Worm (Caenorhabditis elegans) whole organism, mixed stage, embryonic: ENCODE data around the gene umps-1.

ENCODE experiments used
- cnd-1 ChIP-seq: fragments of 200-800 bp; sonication (Bioruptor generic); optimal IDR thresholded peaks from 2 replicates; lab custom pipeline; 2018; ENCODE audit warnings: mild to moderate bottlenecking, missing genetic modification characterization, missing compliant biosample characterization
- elt-1 ChIP-seq: sonication (generic microtip); optimal IDR thresholded peaks from 2 replicates; lab custom pipeline; 2017; ENCODE audit warnings: missing genetic modification characterization, mild to moderate bottlenecking, missing compliant biosample characterization, antibody characterized with exemption, moderate library complexity, borderline replicate concordance; ENCODE audit not compliant: insufficient read depth
- elt-3 ChIP-seq: fragments of 150-350 bp; optimal IDR thresholded peaks from 2 replicates; lab custom pipeline; 2014; ENCODE audit warnings: missing biosample characterization, missing genetic modification characterization
- lsy-2 ChIP-seq: fragments of 150-350 bp; optimal IDR thresholded peaks from 2 replicates; lab custom pipeline; 2014; ENCODE audit warnings: missing biosample characterization, missing genetic modification characterization
- nhr-12 ChIP-seq: fragments of 150-350 bp; optimal IDR thresholded peaks from 2 replicates; lab custom pipeline; 2014; ENCODE audit warnings: missing biosample characterization, missing genetic modification characterization
- nhr-237 ChIP-seq: fragments of 150-350 bp; optimal IDR thresholded peaks from 2 replicates; lab custom pipeline; 2014; ENCODE audit warnings: missing biosample characterization, missing genetic modification characterization
- nhr-76 ChIP-seq: sonication (generic microtip); optimal IDR thresholded peaks from 2 replicates; lab custom pipeline; 2017; ENCODE audit warnings: missing biosample characterization, missing genetic modification characterization
- sptf-1 ChIP-seq: sonication (generic microtip); optimal IDR thresholded peaks from 2 replicates; lab custom pipeline; 2017; ENCODE audit warnings: mild to moderate bottlenecking, missing genetic modification characterization, moderate library complexity, missing compliant biosample characterization
- unc-62 ChIP-seq: fragments of 150-350 bp; optimal IDR thresholded peaks from 2 replicates; lab custom pipeline; 2014; ENCODE audit warnings: missing biosample characterization, missing genetic modification reagents, missing genetic modification characterization

- TF ChIP-seq nhr-12 (tag; lab: Kevin White, UChicago) (no peak), sptf-1 (tag; lab: Kevin White, UChicago) (no peak), elt-3 (tag; lab: Kevin White, UChicago) (no peak), lsy-2 (tag; lab: Kevin White, UChicago) (no peak), nhr-76 (tag; lab: Kevin White, UChicago) (no peak), unc-62 (GFP tag; lab: Kevin White, UChicago) (no peak), elt-1 (tag; lab: Kevin White, UChicago) (no peak), nhr-237 (tag; lab: Kevin White, UChicago) (no peak), cnd-1 (tag; lab: Kevin White, UChicago) (no peak)
Measured at ce11 chrIII:10338992-10339852, 18.2 kb downstream of the umps-1 start.
